Fruit fly (Drosophila melanogaster) whole organism, prepupa: Measurements from ENCODE around the gene CG43355.

Experiments
- Blimp-1 ChIP-seq: fragments of 200-800 bp; sonication (Bioruptor generic); optimal IDR thresholded peaks from 3 replicates; lab custom pipeline; 2017; ENCODE audit warnings: missing biosample characterization, missing genetic modification characterization, mild to moderate bottlenecking, moderate library complexity, missing genetic modification reagents
- CG10631 ChIP-seq: fragments of 200-800 bp; sonication (Bioruptor generic); optimal IDR thresholded peaks from 2 replicates; lab custom pipeline; 2016; ENCODE audit warnings: missing biosample characterization, missing genetic modification characterization
- CG10669 ChIP-seq: fragments of 200-800 bp; sonication (Bioruptor generic); optimal IDR thresholded peaks from 3 replicates; lab custom pipeline; 2018; ENCODE audit warnings: missing biosample characterization, mild to moderate bottlenecking, missing genetic modification characterization, moderate library complexity
- CG11294 ChIP-seq: fragments of 200-800 bp; sonication (Bioruptor generic); IDR thresholded peaks from 2 replicates; pipeline ENCODE4 v1.3.6; 2022; ENCODE audit warnings: missing biosample characterization, missing genetic modification characterization
- CG11902 ChIP-seq: fragments of 200-800 bp; sonication (Bioruptor generic); optimal IDR thresholded peaks from 3 replicates; lab custom pipeline; 2016; ENCODE audit warnings: missing biosample characterization, missing genetic modification characterization
- CG1621 ChIP-seq: fragments of 200-800 bp; sonication (Bioruptor generic); optimal IDR thresholded peaks from 3 replicates; lab custom pipeline; 2018; ENCODE audit warnings: missing biosample characterization, mild to moderate bottlenecking, missing genetic modification characterization
- CG16779 ChIP-seq: fragments of 200-800 bp; sonication (Bioruptor generic); optimal IDR thresholded peaks from 3 replicates; lab custom pipeline; 2017; ENCODE audit warnings: missing biosample characterization, mild to moderate bottlenecking, missing genetic modification characterization
- CG3032 ChIP-seq: fragments of 200-800 bp; optimal IDR thresholded peaks from 2 replicates; lab custom pipeline; 2019; ENCODE audit warnings: missing biosample characterization, mild to moderate bottlenecking, missing genetic modification characterization, moderate library complexity
- CG31627 ChIP-seq: fragments of 200-800 bp; sonication (Bioruptor generic); optimal IDR thresholded peaks from 3 replicates; lab custom pipeline; 2016; ENCODE audit warnings: missing biosample characterization, missing genetic modification characterization
- CG32006 ChIP-seq: fragments of 200-800 bp; sonication (Bioruptor generic); optimal IDR thresholded peaks from 3 replicates; lab custom pipeline; 2017; ENCODE audit warnings: missing biosample characterization, mild to moderate bottlenecking, missing genetic modification characterization
- CG34406 ChIP-seq: fragments of 200-800 bp; sonication (Bioruptor generic); optimal IDR thresholded peaks from 3 replicates; lab custom pipeline; 2016; ENCODE audit warnings: missing biosample characterization, missing genetic modification characterization
- CG3919 ChIP-seq: fragments of 200-800 bp; sonication (Bioruptor generic); optimal IDR thresholded peaks from 3 replicates; lab custom pipeline; 2016; ENCODE audit warnings: missing biosample characterization, missing genetic modification characterization
- CG4318 ChIP-seq: fragments of 200-800 bp; sonication (Bioruptor generic); optimal IDR thresholded peaks from 3 replicates; lab custom pipeline; 2017; ENCODE audit warnings: missing biosample characterization, mild to moderate bottlenecking, missing genetic modification characterization
- CG6163 ChIP-seq: fragments of 200-800 bp; sonication (Bioruptor generic); IDR thresholded peaks from 3 replicates; pipeline ENCODE4 v1.3.6; 2022; ENCODE audit warnings: missing biosample characterization, missing genetic modification characterization
- CG6276 ChIP-seq: fragments of 200-800 bp; sonication (Bioruptor generic); optimal IDR thresholded peaks from 2 replicates; lab custom pipeline; 2017; ENCODE audit warnings: missing biosample characterization, mild to moderate bottlenecking, missing genetic modification characterization
- CG6808 ChIP-seq: fragments of 200-800 bp; sonication (Bioruptor generic); optimal IDR thresholded peaks from 3 replicates; lab custom pipeline; 2017; ENCODE audit warnings: missing biosample characterization, missing genetic modification characterization, mild to moderate bottlenecking, moderate library complexity, missing genetic modification reagents
- CG6854 ChIP-seq: fragments of 200-800 bp; sonication (Bioruptor generic); optimal IDR thresholded peaks from 2 replicates; lab custom pipeline; 2017; ENCODE audit warnings: missing biosample characterization, mild to moderate bottlenecking, missing genetic modification characterization
- CG7368 ChIP-seq: fragments of 200-800 bp; sonication (Bioruptor generic); optimal IDR thresholded peaks from 3 replicates; lab custom pipeline; 2016; ENCODE audit warnings: missing biosample characterization, missing genetic modification characterization
- CG8119 ChIP-seq: fragments of 200-800 bp; sonication (Bioruptor generic); IDR thresholded peaks from 3 replicates; pipeline ENCODE4 v1.3.6; 2022; ENCODE audit warnings: missing biosample characterization, missing genetic modification characterization
- CG8319 ChIP-seq: fragments of 200-800 bp; sonication (Bioruptor generic); optimal IDR thresholded peaks from 3 replicates; lab custom pipeline; 2016; ENCODE audit warnings: missing biosample characterization, missing genetic modification characterization
- CG8632 ChIP-seq: fragments of 200-800 bp; sonication (Bioruptor generic); optimal IDR thresholded peaks from 3 replicates; lab custom pipeline; 2016; ENCODE audit warnings: missing biosample characterization, missing genetic modification characterization
- CG9139 ChIP-seq: fragments of 200-800 bp; sonication (Bioruptor generic); optimal IDR thresholded peaks from 3 replicates; lab custom pipeline; 2017; ENCODE audit warnings: missing biosample characterization, mild to moderate bottlenecking, missing genetic modification characterization
- Eip75B ChIP-seq: fragments of 200-800 bp; sonication (Bioruptor generic); optimal IDR thresholded peaks from 3 replicates; lab custom pipeline; 2016; ENCODE audit warnings: missing biosample characterization, missing genetic modification characterization
- Eip78C ChIP-seq: fragments of 200-800 bp; sonication (Bioruptor generic); peaks from one replicate; lab custom pipeline; 2016; ENCODE audit warnings: missing biosample characterization, missing genetic modification characterization
- Ets21C ChIP-seq: fragments of 200-800 bp; sonication (Bioruptor generic); optimal IDR thresholded peaks from 3 replicates; lab custom pipeline; 2016; ENCODE audit warnings: missing biosample characterization, missing genetic modification characterization
- Hr38 ChIP-seq: sonication (Bioruptor generic); optimal IDR thresholded peaks from 2 replicates; lab custom pipeline; 2016; ENCODE audit warnings: missing biosample characterization, missing genetic modification characterization
- Hr39 ChIP-seq: fragments of 200-800 bp; sonication (Bioruptor generic); optimal IDR thresholded peaks from 2 replicates; lab custom pipeline; 2016; ENCODE audit warnings: missing biosample characterization, missing genetic modification characterization
- Lpt ChIP-seq: fragments of 200-800 bp; sonication (Bioruptor generic); optimal IDR thresholded peaks from 3 replicates; lab custom pipeline; 2016; ENCODE audit warnings: missing biosample characterization, missing genetic modification characterization
- OdsH ChIP-seq: fragments of 200-800 bp; sonication (Bioruptor generic); optimal IDR thresholded peaks from 3 replicates; lab custom pipeline; 2016; ENCODE audit warnings: missing biosample characterization, missing genetic modification characterization
- Sox102F ChIP-seq: fragments of 200-800 bp; sonication (Bioruptor generic); optimal IDR thresholded peaks from 2 replicates; lab custom pipeline; 2016; ENCODE audit warnings: missing biosample characterization, mild to moderate bottlenecking, missing genetic modification characterization
- Sox14 ChIP-seq: fragments of 200-800 bp; sonication (Bioruptor generic); optimal IDR thresholded peaks from 3 replicates; lab custom pipeline; 2016; ENCODE audit warnings: missing biosample characterization, missing genetic modification characterization
- Sox15 ChIP-seq: fragments of 200-800 bp; sonication (Bioruptor generic); optimal IDR thresholded peaks from 3 replicates; lab custom pipeline; 2016; ENCODE audit warnings: missing biosample characterization, missing genetic modification characterization
- achi ChIP-seq: fragments of 200-800 bp; sonication (Bioruptor generic); optimal IDR thresholded peaks from 3 replicates; lab custom pipeline; 2016; ENCODE audit warnings: missing biosample characterization, missing genetic modification characterization
- acj6 ChIP-seq: fragments of 200-800 bp; sonication (Bioruptor generic); optimal IDR thresholded peaks from 3 replicates; lab custom pipeline; 2016; ENCODE audit warnings: missing biosample characterization, missing genetic modification characterization
- dsx ChIP-seq: fragments of 200-800 bp; optimal IDR thresholded peaks from 3 replicates; lab custom pipeline; 2019; ENCODE audit warnings: missing biosample characterization, mild to moderate bottlenecking, missing genetic modification characterization, moderate library complexity; ENCODE audit not compliant: poor library complexity, severe bottlenecking
- eg ChIP-seq: fragments of 200-800 bp; sonication (Bioruptor generic); IDR thresholded peaks from 3 replicates; pipeline ENCODE4 v1.3.6; 2022; ENCODE audit warnings: missing biosample characterization, missing genetic modification characterization
- esn ChIP-seq: fragments of 200-800 bp; sonication (Bioruptor generic); optimal IDR thresholded peaks from 2 replicates; lab custom pipeline; 2016; ENCODE audit warnings: missing biosample characterization, mild to moderate bottlenecking, missing genetic modification characterization, moderate library complexity
- fd59A ChIP-seq: fragments of 200-800 bp; sonication (Bioruptor generic); optimal IDR thresholded peaks from 2 replicates; lab custom pipeline; 2017; ENCODE audit warnings: missing biosample characterization, mild to moderate bottlenecking, missing genetic modification characterization, missing genetic modification reagents
- fd85E ChIP-seq: fragments of 200-800 bp; sonication (Bioruptor generic); optimal IDR thresholded peaks from 3 replicates; lab custom pipeline; 2016; ENCODE audit warnings: missing biosample characterization, missing genetic modification characterization
- salr ChIP-seq, 2 experiments: fragments of 200-800 bp; sonication (Bioruptor generic); optimal IDR thresholded peaks; 3 replicates each; lab custom pipeline; 2016 to 2018; ENCODE audit warnings: missing biosample characterization in 2 of 2, missing genetic modification characterization in 2 of 2, mild to moderate bottlenecking in 1 of 2
- ss ChIP-seq, 2 experiments: fragments of 200-800 bp; sonication (Bioruptor generic); optimal IDR thresholded peaks; 2 replicates in 1 of 2; 3 replicates in 1 of 2; lab custom pipeline; 2017 to 2018; ENCODE audit warnings: mild to moderate bottlenecking in 2 of 2, missing biosample characterization in 2 of 2, missing genetic modification characterization in 2 of 2, moderate library complexity in 1 of 2
- svp ChIP-seq: fragments of 200-800 bp; sonication (Bioruptor generic); peaks from one replicate; lab custom pipeline; 2016; ENCODE audit warnings: missing biosample characterization, missing genetic modification characterization
- topi ChIP-seq: fragments of 200-800 bp; sonication (Bioruptor generic); optimal IDR thresholded peaks from 3 replicates; lab custom pipeline; 2016; ENCODE audit warnings: missing biosample characterization, missing genetic modification characterization
- vri ChIP-seq: fragments of 200-800 bp; sonication (Bioruptor generic); optimal IDR thresholded peaks from 3 replicates; lab custom pipeline; 2016; ENCODE audit warnings: missing biosample characterization, mild to moderate bottlenecking, missing genetic modification characterization

The CG43355 gene

DNA sequence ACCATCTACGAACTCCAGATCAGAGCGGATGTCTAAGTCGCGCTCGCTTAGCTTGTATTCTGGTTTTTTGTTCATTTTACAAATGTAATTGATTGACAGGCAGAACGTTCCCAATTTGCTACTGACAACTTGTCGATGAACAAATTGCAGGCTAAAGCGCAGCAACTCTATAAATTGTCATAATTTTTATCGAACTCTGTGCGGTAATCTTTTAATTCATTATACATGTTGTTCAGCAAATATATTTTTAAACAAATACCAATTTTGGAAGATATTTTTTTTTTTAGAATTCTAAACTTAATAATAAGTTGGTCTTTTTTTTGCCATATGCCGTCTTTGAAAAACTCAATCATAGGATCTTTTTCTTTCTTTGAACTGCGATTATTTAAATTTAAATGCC lies 36.7 kb downstream of the CG43355 start, which contains the start of gene CG14930:
Gene CG14930, minus strand, starts transcription at position 101 of the 400 bp plus-strand sequence.
- TF ChIP-seq CG31627, result no peak
- no peak for TF ChIP-seq achi (GFP tag; lab: Kevin White, UChicago)
- no peak for TF ChIP-seq Lpt (GFP tag; lab: Kevin White, UChicago)
- no peak for TF ChIP-seq CG16779 (tag; lab: Kevin White, UChicago)
- TF ChIP-seq topi, result no peak
- no peak for TF ChIP-seq acj6 (GFP tag; lab: Kevin White, UChicago)
- no peak for TF ChIP-seq CG7368
- no peak for TF ChIP-seq svp (GFP tag; lab: Kevin White, UChicago)
- TF ChIP-seq Ets21C (GFP tag; lab: Kevin White, UChicago), result no peak
- TF ChIP-seq ss (GFP tag; optimal IDR thresholded peaks at IDR 0.05; lab: Kevin White, UChicago), result no peak
- TF ChIP-seq Hr39 (GFP tag; lab: Kevin White, UChicago), result no peak
- TF ChIP-seq CG10631, result no peak

DNA sequence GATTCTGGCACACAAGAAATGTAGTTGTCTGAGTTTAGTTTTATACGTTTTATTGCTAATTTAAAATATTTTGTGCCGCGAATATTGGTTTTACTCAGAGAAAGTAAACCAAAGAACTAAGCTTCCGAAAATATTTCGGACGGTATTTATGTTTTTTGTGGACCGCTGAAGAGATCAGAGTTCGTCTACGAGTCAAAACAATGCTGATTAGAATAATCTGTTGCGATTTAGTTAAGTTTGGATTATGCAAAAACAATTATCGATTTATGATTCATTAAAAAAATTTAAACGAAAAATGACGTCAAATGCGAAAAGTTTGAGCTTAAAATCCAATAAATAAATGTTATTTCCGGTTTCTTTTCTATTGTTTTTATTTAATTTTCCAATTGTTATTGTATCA lies 38.2 kb downstream of the CG43355 start, which contains the start of gene CG43153:
Gene CG43153, minus strand, starts transcription at position 101 of the 400 bp plus-strand sequence.
- TF ChIP-seq esn (GFP tag; lab: Kevin White, UChicago) (no peak), Sox15 (GFP tag; lab: Kevin White, UChicago) (no peak), eg (GFP tag; lab: Robert Waterston, UW) (no peak), Sox14 (GFP tag; lab: Kevin White, UChicago) (no peak), CG7368 (no peak), CG6163 (GFP tag; lab: Robert Waterston, UW) (no peak), CG10669 (GFP tag; lab: Kevin White, UChicago) (no peak), CG6854 (GFP tag; lab: Kevin White, UChicago) (no peak), vri (no peak), CG31627 (no peak), Hr38 (GFP tag; lab: Kevin White, UChicago) (no peak)

DNA sequence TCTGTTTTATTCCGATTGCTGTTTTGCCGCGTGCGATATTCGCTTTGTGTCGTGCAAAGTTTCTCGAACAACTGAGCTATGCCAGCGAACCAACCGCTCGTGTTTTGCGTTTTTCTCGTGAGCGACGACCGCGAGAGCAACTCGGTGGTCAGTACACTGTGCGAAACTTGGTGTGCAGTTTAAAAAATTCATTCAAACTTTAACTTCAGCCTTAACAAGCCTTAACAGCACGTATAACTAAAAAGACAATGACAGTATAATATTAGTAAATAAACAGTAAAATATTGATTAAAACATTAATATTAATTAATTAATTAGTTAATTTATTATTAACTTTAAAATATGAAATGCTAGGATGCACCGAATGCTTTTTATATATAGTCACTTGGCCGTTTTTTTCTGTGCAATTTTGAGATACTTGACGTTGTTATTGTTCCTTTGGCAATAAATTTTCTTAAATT lies 43.7 kb downstream of the CG43355 start, which contains the start of gene CG31705:
Gene CG31705, minus strand, starts transcription at position 77 of the 461 bp plus-strand sequence.
- TF ChIP-seq eg (GFP tag; lab: Robert Waterston, UW), result peak; percentile 71
- peak; percentile 60 for TF ChIP-seq CG11902 (GFP tag; lab: Kevin White, UChicago)
- peak; percentile 0 for TF ChIP-seq Lpt (GFP tag; lab: Kevin White, UChicago)
- TF ChIP-seq CG6854 (GFP tag; lab: Kevin White, UChicago), result no peak
- TF ChIP-seq CG10669 (GFP tag; lab: Kevin White, UChicago), result peak; percentile 65
- TF ChIP-seq svp (GFP tag; lab: Kevin White, UChicago), result peak; percentile 75
- peak; percentile 62 for TF ChIP-seq CG8119
- TF ChIP-seq salr (GFP tag; optimal IDR thresholded peaks at IDR 0.05; lab: Kevin White, UChicago), result peak in 1 of 2 experiments; percentile 70
- TF ChIP-seq Eip78C (GFP tag; lab: Kevin White, UChicago), result peak; percentile 87
- peak; percentile 43 for TF ChIP-seq CG9139 (GFP tag; lab: Kevin White, UChicago)
- peak; percentile 46 for TF ChIP-seq CG7368
- TF ChIP-seq Sox102F (GFP tag; lab: Kevin White, UChicago), result peak; percentile 44
- peak; percentile 80 for TF ChIP-seq CG32006 (GFP tag; lab: Kevin White, UChicago)
- TF ChIP-seq CG6163 (GFP tag; lab: Robert Waterston, UW), result peak; percentile 67
- no peak for TF ChIP-seq Eip75B (GFP tag; lab: Kevin White, UChicago)
- peak; percentile 52 for TF ChIP-seq CG4318 (GFP tag; lab: Kevin White, UChicago)
- TF ChIP-seq CG3919, result peak; percentile 70
- peak; percentile 8 for TF ChIP-seq Sox14 (GFP tag; lab: Kevin White, UChicago)
- peak; percentile 55 for TF ChIP-seq CG3032 (tag; lab: Kevin White, UChicago)
- peak; percentile 6 for TF ChIP-seq Ets21C (GFP tag; lab: Kevin White, UChicago)
- TF ChIP-seq CG8319, result peak; percentile 66
- TF ChIP-seq Blimp-1 (GFP tag; lab: Kevin White, UChicago), result peak; percentile 46
- peak; percentile 38 for TF ChIP-seq CG16779 (tag; lab: Kevin White, UChicago)
- peak; percentile 64 for TF ChIP-seq CG34406 (GFP tag; lab: Kevin White, UChicago)
- TF ChIP-seq acj6 (GFP tag; lab: Kevin White, UChicago), result peak; percentile 49
- peak; percentile 11 for TF ChIP-seq CG31627
- TF ChIP-seq CG11294 (GFP tag; lab: Robert Waterston, UW), result peak; percentile 50; the same call in 1 of the 2 replicates
- peak; percentile 63 for TF ChIP-seq CG8632 (GFP tag; lab: Kevin White, UChicago)
- TF ChIP-seq topi, result peak; percentile 62
- TF ChIP-seq fd85E (GFP tag; lab: Kevin White, UChicago), result no peak
- peak; percentile 84 for TF ChIP-seq CG6276
- peak; percentile 18 for TF ChIP-seq dsx (GFP tag; lab: Kevin White, UChicago)
- TF ChIP-seq CG1621 (tag; lab: Kevin White, UChicago), result no peak
- TF ChIP-seq Sox15 (GFP tag; lab: Kevin White, UChicago), result peak; percentile 27
- TF ChIP-seq fd59A (GFP tag; lab: Kevin White, UChicago), result peak; percentile 34
- TF ChIP-seq OdsH (GFP tag; lab: Kevin White, UChicago), result peak; percentile 59
- TF ChIP-seq CG10631, result peak; percentile 73
- peak; percentile 63 for TF ChIP-seq CG6808
- no peak for TF ChIP-seq Hr38 (GFP tag; lab: Kevin White, UChicago)
